Worm (Caenorhabditis elegans) whole organism, young adult: ENCODE measurements around the gene Y50D4A.5.

Experiments
- dox-1 ChIP-seq: fragments of 200-800 bp; sonication (Bioruptor generic); IDR thresholded peaks from 2 replicates; pipeline ENCODE4 v1.3.6; 2022; ENCODE audit warnings: missing genetic modification reagents, missing genetic modification characterization, missing compliant biosample characterization
- hsf-1 ChIP-seq: fragments of 200-800 bp; sonication (Bioruptor generic); IDR thresholded peaks from 2 replicates; pipeline ENCODE4 v1.3.6; 2022; ENCODE audit warnings: missing genetic modification reagents, missing genetic modification characterization, missing compliant biosample characterization
- madf-6 ChIP-seq: fragments of 200-800 bp; sonication (Bioruptor generic); IDR thresholded peaks from 2 replicates; pipeline ENCODE4 v1.3.6; 2022; ENCODE audit warnings: missing genetic modification reagents, missing genetic modification characterization, missing compliant biosample characterization

Y50D4A.5 gene

ce11 chrV:1254769-1255168, 47.7 kb downstream of the Y50D4A.5 start:
- TF ChIP-seq dox-1 (GFP tag; lab: Robert Waterston, UW) (peak; percentile 36; the same call in 1 of the 2 replicates), hsf-1 (GFP tag; lab: Robert Waterston, UW) (peak; percentile 96)

ce11 chrV:1256278-1256677, 49.2 kb downstream of the Y50D4A.5 start:
- TF ChIP-seq dox-1 (GFP tag; lab: Robert Waterston, UW) (peak; percentile 64), hsf-1 (GFP tag; lab: Robert Waterston, UW) (peak; percentile 97), madf-6 (GFP tag; lab: Robert Waterston, UW) (0 out of 2 replicates have a peak, but pooled peaks have one; percentile 14)

ce11 chrV:1257054-1257453, 49.9 kb downstream of the Y50D4A.5 start:
- peak; percentile 95 for TF ChIP-seq hsf-1 (GFP tag; lab: Robert Waterston, UW)
- 0 out of 2 replicates have a peak, but pooled peaks have one; percentile 45 for TF ChIP-seq dox-1 (GFP tag; lab: Robert Waterston, UW)
